Worm (Caenorhabditis elegans): ENCODE results near the gene M03D4.4.

DNA sequence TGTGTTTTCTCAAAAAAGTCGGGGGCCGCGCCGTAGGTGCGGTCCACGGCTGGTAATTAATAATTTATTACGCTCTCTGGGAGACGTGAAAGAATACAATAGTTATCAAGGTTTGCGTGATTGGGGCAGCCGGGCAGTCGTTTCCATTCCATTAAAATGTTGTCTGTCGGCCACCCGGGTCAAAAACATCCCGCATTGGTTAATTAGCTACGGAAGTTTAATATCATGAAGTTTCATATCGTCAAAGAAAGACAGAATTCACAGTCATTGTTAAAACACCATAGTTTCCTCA is 32.8 kb downstream of the M03D4.4 start:
- TF ChIP-seq T22C8.4 (GFP tag; IDR thresholded peaks at IDR 0.05) (no peak), flt-1 (GFP tag; IDR thresholded peaks at IDR 0.05) (no peak)

All from whole organism, midembryonic.